Worm (Caenorhabditis elegans) whole organism, L4 larva: Measurements from ENCODE around the gene F10C1.3.
A peak's percentile ranks its signal among the peaks of the same experiment; 100 is the strongest.

Experiments
- R02D3.7 ChIP-seq: fragments of 150-350 bp; sonication (generic microtip); optimal IDR thresholded peaks from 3 replicates; lab custom pipeline; 2014; ENCODE audit warnings: missing biosample characterization, missing genetic modification characterization
- Y75B8A.6 ChIP-seq: fragments of 200-800 bp; sonication (Bioruptor generic); IDR thresholded peaks from 2 replicates; pipeline ENCODE4 v1.3.6; 2022; ENCODE audit warnings: missing genetic modification reagents, missing genetic modification characterization, missing compliant biosample characterization
- aha-1 ChIP-seq: fragments of 150-350 bp; peaks from one replicate; lab custom pipeline; 2014; ENCODE audit warnings: missing biosample characterization, missing genetic modification characterization
- aly-2 ChIP-seq: sonication (generic microtip); optimal IDR thresholded peaks from 2 replicates; lab custom pipeline; 2018; ENCODE audit warnings: missing biosample characterization, missing genetic modification characterization
- ama-1 ChIP-seq: fragments of 150-350 bp; optimal IDR thresholded peaks from 2 replicates; lab custom pipeline; 2014; ENCODE audit warnings: inconsistent platforms, mixed read lengths
- ces-1 ChIP-seq: fragments of 150-350 bp; sonication (generic microtip); optimal IDR thresholded peaks from 4 replicates; lab custom pipeline; 2014; ENCODE audit warnings: missing biosample characterization, missing genetic modification reagents, missing genetic modification characterization
- daf-12 ChIP-seq: fragments of 150-350 bp; optimal IDR thresholded peaks from 2 replicates; lab custom pipeline; 2014; ENCODE audit warnings: missing biosample characterization, missing genetic modification reagents, missing genetic modification characterization
- daf-16 ChIP-seq, 3 experiments: sonication (generic microtip); optimal IDR thresholded peaks; 2 replicates each; lab custom pipeline; 2016 to 2017; ENCODE audit warnings: missing genetic modification characterization in 3 of 3, missing genetic modification reagents in 3 of 3, mild to moderate bottlenecking in 2 of 3, missing compliant biosample characterization in 2 of 3, missing biosample characterization in 1 of 3, moderate library complexity in 1 of 3
- daf-19 ChIP-seq: fragments of 200-800 bp; sonication (Bioruptor generic); conservative IDR thresholded peaks from 2 replicates; pipeline ENCODE4 v1.3.6; 2022; ENCODE audit warnings: missing genetic modification characterization, missing compliant biosample characterization
- daf-8 ChIP-seq: fragments of 200-800 bp; sonication (Bioruptor generic); IDR thresholded peaks from 2 replicates; pipeline ENCODE4 v1.3.6; 2022; ENCODE audit warnings: missing genetic modification characterization, missing compliant biosample characterization
- dmd-6 ChIP-seq: fragments of 200-800 bp; sonication (Bioruptor generic); IDR thresholded peaks from 2 replicates; pipeline ENCODE4 v1.3.6; 2022; ENCODE audit warnings: missing genetic modification reagents, missing genetic modification characterization, missing compliant biosample characterization
- dve-1 ChIP-seq: sonication (generic microtip); optimal IDR thresholded peaks from 2 replicates; lab custom pipeline; 2017; ENCODE audit warnings: antibody characterized with exemption, mild to moderate bottlenecking, missing genetic modification characterization, missing compliant biosample characterization; ENCODE audit not compliant: insufficient read depth
- egl-43 ChIP-seq: fragments of 200-800 bp; sonication (Bioruptor generic); IDR thresholded peaks from 2 replicates; pipeline ENCODE4 v1.3.6; 2022; ENCODE audit warnings: missing genetic modification reagents, missing genetic modification characterization, missing compliant biosample characterization
- hlh-11 ChIP-seq: fragments of 200-800 bp; sonication (Bioruptor generic); optimal IDR thresholded peaks from 2 replicates; lab custom pipeline; 2018; ENCODE audit warnings: mild to moderate bottlenecking, missing genetic modification characterization, missing compliant biosample characterization
- lim-7 ChIP-seq: fragments of 200-800 bp; sonication (Bioruptor generic); IDR thresholded peaks from 2 replicates; pipeline ENCODE4 v1.3.6; 2022; ENCODE audit warnings: missing genetic modification characterization, missing compliant biosample characterization
- lin-1 ChIP-seq: fragments of 200-800 bp; sonication (Bioruptor generic); IDR thresholded peaks from 2 replicates; pipeline ENCODE4 v1.3.6; 2022; ENCODE audit warnings: missing genetic modification reagents, missing genetic modification characterization, missing compliant biosample characterization
- lir-3 ChIP-seq: sonication (generic microtip); optimal IDR thresholded peaks from 2 replicates; lab custom pipeline; 2016; ENCODE audit warnings: mild to moderate bottlenecking, missing genetic modification characterization, missing compliant biosample characterization
- lsy-2 ChIP-seq, 2 experiments: fragments of 150-350 bp in 1 of 2; sonication (generic microtip) in 1 of 2; optimal IDR thresholded peaks; 2 replicates each; lab custom pipeline; 2014 to 2017; ENCODE audit warnings: missing biosample characterization in 2 of 2, missing genetic modification characterization in 2 of 2
- madf-9 ChIP-seq: fragments of 200-800 bp; sonication (Bioruptor generic); conservative IDR thresholded peaks from 2 replicates; pipeline ENCODE4 v1.3.6; 2022; ENCODE audit warnings: missing genetic modification reagents, missing genetic modification characterization, missing compliant biosample characterization
- mes-2 ChIP-seq: sonication (generic microtip); optimal IDR thresholded peaks from 2 replicates; lab custom pipeline; 2016; ENCODE audit warnings: missing genotype, mild to moderate bottlenecking, missing genetic modification characterization, missing compliant biosample characterization; ENCODE audit not compliant: poor library complexity, severe bottlenecking
- mxl-3 ChIP-seq: fragments of 200-800 bp; sonication (Bioruptor generic); optimal IDR thresholded peaks from 2 replicates; lab custom pipeline; 2018; ENCODE audit warnings: mild to moderate bottlenecking, missing genetic modification characterization, missing compliant biosample characterization
- nhr-111 ChIP-seq: fragments of 200-800 bp; sonication (Bioruptor generic); optimal IDR thresholded peaks from 2 replicates; lab custom pipeline; 2018; ENCODE audit warnings: mild to moderate bottlenecking, missing genetic modification characterization, missing compliant biosample characterization
- nhr-28 ChIP-seq: fragments of 150-350 bp; optimal IDR thresholded peaks from 2 replicates; lab custom pipeline; 2014; ENCODE audit warnings: missing biosample characterization, missing genetic modification characterization
- nhr-41 ChIP-seq: fragments of 200-800 bp; sonication (Bioruptor generic); IDR thresholded peaks from 2 replicates; pipeline ENCODE4 v1.3.6; 2022; ENCODE audit warnings: missing genetic modification reagents, missing genetic modification characterization, missing compliant biosample characterization
- nhr-6 ChIP-seq: fragments of 150-350 bp; optimal IDR thresholded peaks from 2 replicates; lab custom pipeline; 2014; ENCODE audit warnings: missing biosample characterization, missing genetic modification characterization
- nhr-76 ChIP-seq: fragments of 150-350 bp; optimal IDR thresholded peaks from 2 replicates; lab custom pipeline; 2014; ENCODE audit warnings: missing biosample characterization, missing genetic modification characterization
- nhr-77 ChIP-seq: fragments of 150-350 bp; optimal IDR thresholded peaks from 2 replicates; lab custom pipeline; 2014; ENCODE audit warnings: missing biosample characterization, missing genetic modification characterization
- pha-4 ChIP-seq, 2 experiments: fragments of 150-350 bp in 1 of 2; fragments of 200-800 bp in 1 of 2; sonication (Bioruptor generic) in 1 of 2; IDR thresholded peaks in 1 of 2; optimal IDR thresholded peaks in 1 of 2; 2 replicates each; pipeline versions ENCODE4 v1.3.6 to Lab custom; 2014 to 2022; ENCODE audit warnings: missing genetic modification characterization in 2 of 2, missing genetic modification reagents in 2 of 2, missing biosample characterization in 1 of 2, missing compliant biosample characterization in 1 of 2
- php-3 ChIP-seq: fragments of 200-800 bp; sonication (Bioruptor generic); IDR thresholded peaks from 2 replicates; pipeline ENCODE4 v1.3.6; 2022; ENCODE audit warnings: missing genetic modification reagents, missing genetic modification characterization, missing compliant biosample characterization
- pqm-1 ChIP-seq: sonication (generic microtip); optimal IDR thresholded peaks from 2 replicates; lab custom pipeline; 2017; ENCODE audit warnings: missing biosample characterization, missing genetic modification characterization
- sdz-12 ChIP-seq: fragments of 200-800 bp; sonication (Bioruptor generic); optimal IDR thresholded peaks from 2 replicates; lab custom pipeline; 2018; ENCODE audit warnings: mild to moderate bottlenecking, missing genetic modification characterization, missing compliant biosample characterization
- snpc-4 ChIP-seq: fragments of 150-350 bp; optimal IDR thresholded peaks from 2 replicates; lab custom pipeline; 2014; ENCODE audit warnings: missing biosample characterization, missing genetic modification characterization
- tag-97 ChIP-seq: fragments of 200-800 bp; sonication (Bioruptor generic); IDR thresholded peaks from 2 replicates; pipeline ENCODE4 v1.3.6; 2022; ENCODE audit warnings: missing genetic modification characterization, missing compliant biosample characterization
- tra-1 ChIP-seq: fragments of 200-800 bp; sonication (Bioruptor generic); IDR thresholded peaks from 2 replicates; pipeline ENCODE4 v1.3.6; 2022; ENCODE audit warnings: missing genetic modification reagents, missing genetic modification characterization, missing compliant biosample characterization
- unc-39 ChIP-seq: sonication (generic microtip); optimal IDR thresholded peaks from 2 replicates; lab custom pipeline; 2017; ENCODE audit warnings: missing biosample characterization, missing genetic modification characterization
- zip-11 ChIP-seq: fragments of 200-800 bp; sonication (Bioruptor generic); IDR thresholded peaks from 2 replicates; pipeline ENCODE4 v1.3.6; 2022; ENCODE audit warnings: missing genetic modification characterization, missing compliant biosample characterization
- ztf-7 ChIP-seq: fragments of 150-350 bp; optimal IDR thresholded peaks from 2 replicates; lab custom pipeline; 2014; ENCODE audit warnings: missing biosample characterization, missing genetic modification characterization

F10C1.3 gene

DNA sequence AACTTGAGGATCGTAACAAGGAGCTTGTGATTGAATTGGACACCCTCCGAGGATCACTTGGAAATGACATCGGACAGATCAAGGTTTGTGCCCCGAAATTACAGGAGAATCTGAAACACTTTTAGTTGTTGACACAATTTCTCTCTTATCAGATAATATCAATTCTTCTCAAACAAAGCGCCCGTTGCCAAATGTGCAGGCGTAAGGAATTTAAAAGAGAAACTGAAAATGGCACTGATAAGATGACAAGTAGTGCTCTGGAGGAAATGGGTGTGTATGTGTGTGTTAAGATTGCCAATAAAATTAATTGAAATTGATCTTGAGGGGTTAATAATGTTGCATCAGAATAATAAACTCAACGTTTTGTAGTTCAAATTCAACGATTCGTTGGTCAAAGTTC, 6.2 kb downstream of the F10C1.3 start:
- TF ChIP-seq madf-9 (GFP tag; lab: Robert Waterston, UW): no peak
- no peak for TF ChIP-seq aly-2 (tag; lab: Kevin White, UChicago)
- TF ChIP-seq unc-39 (tag; lab: Kevin White, UChicago): no peak
- TF ChIP-seq pha-4 (GFP tag; IDR thresholded peaks at IDR 0.05; lab: Robert Waterston, UW): no peak
- no peak for TF ChIP-seq pha-4 (tag; optimal IDR thresholded peaks at IDR 0.05; lab: Kevin White, UChicago)
- TF ChIP-seq lin-1 (GFP tag; lab: Robert Waterston, UW): 0 out of 2 replicates have a peak, but pooled peaks have one; percentile 23
- no peak for TF ChIP-seq snpc-4
- TF ChIP-seq tag-97: no peak
- TF ChIP-seq ces-1 (GFP tag; lab: Kevin White, UChicago): no peak
- TF ChIP-seq mes-2 (tag; lab: Kevin White, UChicago): peak; percentile 9
- peak; percentile 92 for TF ChIP-seq pqm-1
- TF ChIP-seq mxl-3 (GFP tag; lab: Kevin White, UChicago): peak; percentile 17
- TF ChIP-seq egl-43 (GFP tag; lab: Robert Waterston, UW): no peak
- TF ChIP-seq lsy-2 (tag; optimal IDR thresholded peaks at IDR 0.05; lab: Kevin White, UChicago): no peak
- no peak for TF ChIP-seq daf-8 (GFP tag; lab: Robert Waterston, UW)
- TF ChIP-seq nhr-111 (GFP tag; lab: Kevin White, UChicago): no peak
- no peak for TF ChIP-seq nhr-76 (tag; lab: Kevin White, UChicago)
- TF ChIP-seq nhr-28 (tag; lab: Kevin White, UChicago): peak; percentile 85
- peak; percentile 77 for TF ChIP-seq dve-1 (tag; lab: Kevin White, UChicago)
- TF ChIP-seq daf-19 (GFP tag; lab: Robert Waterston, UW): no peak
- TF ChIP-seq ztf-7 (tag; lab: Kevin White, UChicago): no peak
- TF ChIP-seq lir-3 (tag; lab: Kevin White, UChicago): no peak
- TF ChIP-seq sdz-12 (GFP tag; lab: Kevin White, UChicago): no peak
- TF ChIP-seq daf-16 (GFP tag; optimal IDR thresholded peaks at IDR 0.05; lab: Kevin White, UChicago): no peak
- TF ChIP-seq daf-16 (tag; optimal IDR thresholded peaks at IDR 0.05; lab: Kevin White, UChicago): peak; percentile 79
- TF ChIP-seq nhr-77: peak; percentile 69
- TF ChIP-seq aha-1 (tag; lab: Kevin White, UChicago): peak; percentile 17
- peak; percentile 72 for TF ChIP-seq dmd-6 (GFP tag; lab: Robert Waterston, UW)
- no peak for TF ChIP-seq Y75B8A.6
- no peak for TF ChIP-seq daf-12 (tag; lab: Kevin White, UChicago)
- no peak for TF ChIP-seq R02D3.7 (tag; lab: Kevin White, UChicago)
- peak; percentile 60 for TF ChIP-seq hlh-11 (tag; lab: Kevin White, UChicago)
- no peak for TF ChIP-seq zip-11 (GFP tag; lab: Robert Waterston, UW)
- TF ChIP-seq lim-7 (GFP tag; lab: Robert Waterston, UW): no peak
- peak; percentile 8 for TF ChIP-seq ama-1 (lab: Kevin White, UChicago)
- TF ChIP-seq tra-1 (GFP tag; lab: Robert Waterston, UW): 0 out of 2 replicates have a peak, but pooled peaks have one; percentile 49

DNA sequence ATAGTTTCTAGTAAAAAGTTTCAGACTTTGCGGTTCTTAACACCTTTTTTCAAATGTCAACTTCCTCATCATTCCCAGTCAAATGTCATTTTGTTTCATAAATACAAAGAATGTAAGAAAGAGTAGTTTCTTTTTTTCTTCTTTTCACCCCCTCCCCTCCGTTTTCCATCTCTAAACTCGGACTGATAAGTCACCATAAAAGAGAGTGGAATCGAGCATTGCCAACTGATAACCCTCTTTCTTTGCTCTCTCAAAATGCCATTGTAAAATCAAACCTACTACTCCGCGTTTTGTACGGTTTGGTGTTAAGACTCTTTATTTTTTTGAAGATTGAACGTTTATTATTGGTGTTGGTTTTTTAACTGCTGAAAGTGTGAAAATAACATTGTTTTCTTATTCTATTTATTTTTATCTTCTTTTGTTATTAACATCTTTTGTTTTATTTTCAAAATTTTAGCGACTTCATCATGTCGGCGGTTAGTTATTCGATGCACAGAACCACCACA, 7.8 kb downstream of the F10C1.3 start, which contains the start of gene ifb-2:
ifb-2 (plus strand) TSS at position 456 of the 506 bp plus-strand sequence.
- TF ChIP-seq pqm-1: peak; percentile 94
- no peak for TF ChIP-seq daf-16 (GFP tag; optimal IDR thresholded peaks at IDR 0.05; lab: Kevin White, UChicago)
- TF ChIP-seq daf-16 (tag; optimal IDR thresholded peaks at IDR 0.05; lab: Kevin White, UChicago): peak; percentile 44
- peak; percentile 25 for TF ChIP-seq nhr-6 (tag; lab: Kevin White, UChicago)
- peak; percentile 80 for TF ChIP-seq nhr-28 (tag; lab: Kevin White, UChicago)
- peak; percentile 23 for TF ChIP-seq nhr-77
- no peak for TF ChIP-seq lin-1 (GFP tag; lab: Robert Waterston, UW)
- no peak for TF ChIP-seq php-3 (GFP tag; lab: Robert Waterston, UW)
- TF ChIP-seq nhr-41 (GFP tag; lab: Robert Waterston, UW): 0 out of 2 replicates have a peak, but pooled peaks have one; percentile 48
- TF ChIP-seq hlh-11 (tag; lab: Kevin White, UChicago): peak; percentile 62
- peak; percentile 44 for TF ChIP-seq dve-1 (tag; lab: Kevin White, UChicago)
- TF ChIP-seq dmd-6 (GFP tag; lab: Robert Waterston, UW): peak; percentile 65
